Fruit fly (Drosophila melanogaster): ENCODE measurements around the gene CG15337.

Gene CG15337

DNA sequence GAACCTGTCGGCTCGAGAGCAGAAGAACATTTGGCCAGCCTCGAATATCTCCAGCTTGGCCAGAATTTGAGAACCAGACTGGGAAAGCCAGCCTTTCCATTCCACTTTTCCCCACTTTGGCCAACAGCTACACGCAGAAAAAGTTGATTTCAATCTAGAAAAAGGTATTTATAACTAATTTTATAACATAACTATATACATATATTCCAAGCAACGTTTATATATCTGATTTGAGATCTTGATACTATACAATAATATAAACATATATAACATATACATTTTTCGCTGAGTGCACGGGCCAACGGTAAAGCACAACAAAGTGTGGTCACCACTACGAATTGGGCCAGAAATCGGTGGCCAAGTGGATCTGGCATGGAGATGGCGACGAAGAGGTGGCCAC lies 3.6 kb downstream of the CG15337 start:
- TF ChIP-seq cnc (optimal IDR thresholded peaks at IDR 0.05): no peak
- no peak for TF ChIP-seq Clk (GFP tag; optimal IDR thresholded peaks at IDR 0.05)
- TF ChIP-seq pad (GFP tag; optimal IDR thresholded peaks at IDR 0.05): no peak
- TF ChIP-seq Hr96 (GFP tag; optimal IDR thresholded peaks at IDR 0.05): no peak
- no peak for TF ChIP-seq cic (GFP tag; optimal IDR thresholded peaks at IDR 0.05)
- no peak for TF ChIP-seq CG33017 (tag; optimal IDR thresholded peaks at IDR 0.05)
- no peak for TF ChIP-seq tj (GFP tag; optimal IDR thresholded peaks at IDR 0.05)
- no peak for TF ChIP-seq kay (GFP tag; ENCODE audit: borderline replicate concordance)
- no peak for TF ChIP-seq Mnt (GFP tag; optimal IDR thresholded peaks at IDR 0.05)
- no peak for TF ChIP-seq toe (GFP tag; optimal IDR thresholded peaks at IDR 0.05)
- no peak for TF ChIP-seq CG7045 (GFP tag; optimal IDR thresholded peaks at IDR 0.05)
- TF ChIP-seq CG1620 (GFP tag; optimal IDR thresholded peaks at IDR 0.05): no peak
- no peak for TF ChIP-seq Crg-1 (GFP tag; optimal IDR thresholded peaks at IDR 0.05)
- TF ChIP-seq CG14711 (tag; optimal IDR thresholded peaks at IDR 0.05): no peak
- TF ChIP-seq CG11617 (GFP tag; optimal IDR thresholded peaks at IDR 0.05): no peak
- TF ChIP-seq CG5204 (GFP tag; optimal IDR thresholded peaks at IDR 0.05): no peak

DNA sequence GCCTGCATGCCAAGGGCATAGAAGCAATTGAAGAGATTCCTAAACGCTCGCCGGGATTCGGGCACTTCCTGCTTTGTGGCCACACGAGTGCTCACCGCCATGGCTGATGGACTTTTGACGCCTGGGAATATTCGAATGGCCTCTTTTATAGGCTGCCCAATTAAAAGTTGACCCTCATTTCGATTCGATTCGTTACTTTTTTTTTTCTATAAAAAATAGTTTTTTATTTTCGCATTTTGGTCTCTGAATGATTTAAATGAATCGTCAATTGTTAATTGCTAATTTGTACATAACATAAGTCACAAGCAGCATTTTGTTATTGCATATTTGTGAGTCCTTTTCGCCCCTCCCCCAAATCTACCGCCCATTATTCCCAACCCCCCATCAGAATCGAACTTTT lies 5.8 kb downstream of the CG15337 start, which contains the start of gene Or7a:
TSS of gene Or7a (minus strand) at position 101 of the 400 bp plus-strand sequence.
- TF ChIP-seq Crg-1 (GFP tag; optimal IDR thresholded peaks at IDR 0.05): no peak

DNA sequence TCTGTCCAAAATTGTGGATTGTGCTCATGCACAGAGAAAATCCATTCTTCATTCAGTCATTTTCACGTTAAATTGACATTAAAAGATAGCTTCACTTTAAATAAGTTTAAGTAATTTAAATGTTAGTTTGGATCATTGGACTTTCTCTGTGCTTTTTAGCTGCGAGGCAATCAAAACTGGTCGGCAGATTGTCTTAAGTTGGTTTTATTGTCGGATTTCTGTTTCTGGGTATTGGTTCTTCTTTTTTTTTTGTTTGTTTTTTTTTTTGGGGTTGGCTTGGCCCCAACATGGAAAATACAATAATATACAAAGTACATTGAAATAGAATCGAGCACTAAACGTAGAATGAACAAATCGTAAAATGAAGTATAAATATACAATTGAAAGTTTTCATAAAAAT lies 10.3 kb downstream of the CG15337 start, which contains the start of gene CG2278:
TSS of gene CG2278 (minus strand) at position 101 of the 400 bp plus-strand sequence.
- TF ChIP-seq toe (GFP tag; optimal IDR thresholded peaks at IDR 0.05) (no peak), pad (GFP tag; optimal IDR thresholded peaks at IDR 0.05) (no peak), kay (GFP tag; ENCODE audit: borderline replicate concordance) (no peak), CG14711 (tag; optimal IDR thresholded peaks at IDR 0.05) (no peak), tj (GFP tag; optimal IDR thresholded peaks at IDR 0.05) (no peak)

DNA sequence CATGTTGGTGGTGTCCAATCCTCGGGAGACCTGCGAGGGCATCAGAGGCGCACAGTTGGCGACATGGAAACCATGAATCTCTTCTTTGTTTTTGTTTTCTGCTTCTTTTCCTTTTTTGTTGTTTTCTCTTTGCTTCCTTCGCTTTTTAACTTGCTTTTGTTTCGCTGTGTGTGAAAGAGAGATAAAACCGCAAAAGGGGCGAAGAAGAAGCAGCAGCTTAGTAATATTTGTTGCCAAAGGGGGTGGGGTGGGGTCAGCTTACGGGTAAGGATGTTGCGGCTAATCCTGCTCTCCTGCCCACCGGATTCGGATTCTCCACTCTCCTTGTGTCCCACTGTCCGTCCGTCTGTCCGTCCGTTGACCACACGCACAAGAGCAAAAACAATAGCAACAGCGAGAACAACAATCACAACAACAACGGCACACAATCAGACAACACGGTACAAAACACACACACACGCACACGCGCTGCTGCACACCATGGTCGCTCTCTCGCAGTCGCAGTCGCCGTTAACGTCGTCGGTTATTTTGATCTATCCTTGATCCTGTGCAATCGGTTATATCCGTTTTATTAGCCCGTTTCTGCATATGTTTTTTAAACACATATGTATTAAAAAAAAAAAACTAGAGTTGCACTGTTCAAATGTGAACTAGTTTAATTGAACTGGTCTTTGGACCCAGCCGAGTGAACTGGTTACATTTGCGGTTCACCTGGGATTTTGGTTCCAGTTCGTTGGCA lies 16.6 kb downstream of the CG15337 start:
- TF ChIP-seq Mnt (GFP tag; optimal IDR thresholded peaks at IDR 0.05) (peak; percentile 51), CG12768 (GFP tag; optimal IDR thresholded peaks at IDR 0.05) (no peak), CG7101 (tag; optimal IDR thresholded peaks at IDR 0.05) (no peak), tj (GFP tag; optimal IDR thresholded peaks at IDR 0.05) (peak; percentile 29), CG7045 (GFP tag; optimal IDR thresholded peaks at IDR 0.05) (no peak), kay (GFP tag; ENCODE audit: borderline replicate concordance) (no peak), CG1620 (GFP tag; optimal IDR thresholded peaks at IDR 0.05) (no peak), Clk (GFP tag; optimal IDR thresholded peaks at IDR 0.05) (no peak), CG5204 (GFP tag; optimal IDR thresholded peaks at IDR 0.05) (no peak), cic (GFP tag; optimal IDR thresholded peaks at IDR 0.05) (no peak), CG33017 (tag; optimal IDR thresholded peaks at IDR 0.05) (no peak), ovo (GFP tag; optimal IDR thresholded peaks at IDR 0.05) (no peak), pad (GFP tag; optimal IDR thresholded peaks at IDR 0.05) (no peak), CG11617 (GFP tag; optimal IDR thresholded peaks at IDR 0.05) (peak; percentile 19), cnc (optimal IDR thresholded peaks at IDR 0.05) (no peak), toe (GFP tag; optimal IDR thresholded peaks at IDR 0.05) (no peak), Hr96 (GFP tag; optimal IDR thresholded peaks at IDR 0.05) (no peak), CG14711 (tag; optimal IDR thresholded peaks at IDR 0.05) (peak; percentile 80), Crg-1 (GFP tag; optimal IDR thresholded peaks at IDR 0.05) (no peak), bab1 (GFP tag; optimal IDR thresholded peaks at IDR 0.05) (no peak)

- TF ChIP-seq ovo (GFP tag; optimal IDR thresholded peaks at IDR 0.05) (no peak), Crg-1 (GFP tag; optimal IDR thresholded peaks at IDR 0.05) (no peak), CG14711 (tag; optimal IDR thresholded peaks at IDR 0.05) (peak; percentile 38)
Measured at dm6 chrX:8177030-8177349, 17.1 kb downstream of the CG15337 start, which contains the start of gene slpr. Gene slpr, minus strand, starts transcription at chrX:8177185.

DNA sequence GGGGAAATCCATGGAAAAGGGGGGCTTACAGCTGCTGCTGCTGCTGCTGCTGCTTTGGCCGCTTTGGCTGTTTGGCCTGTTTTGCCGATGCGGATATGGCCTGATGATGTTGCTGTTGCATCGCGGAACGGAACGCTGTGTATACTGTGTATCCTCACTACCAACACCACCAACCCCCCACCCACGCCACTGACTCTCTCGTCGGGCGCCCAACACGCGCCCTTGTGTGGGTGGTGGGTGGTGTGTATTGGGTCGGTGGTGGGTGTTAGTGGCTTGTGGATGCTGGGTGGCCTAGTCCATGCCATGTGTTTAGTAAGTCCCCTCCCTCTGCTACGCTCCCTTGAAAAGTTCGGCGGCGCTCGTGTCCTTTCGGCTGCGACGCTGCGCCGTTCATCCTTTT lies 17.9 kb downstream of the CG15337 start:
- TF ChIP-seq pad (GFP tag; optimal IDR thresholded peaks at IDR 0.05) (peak; percentile 17), CG7101 (tag; optimal IDR thresholded peaks at IDR 0.05) (no peak), Crg-1 (GFP tag; optimal IDR thresholded peaks at IDR 0.05) (no peak)

- no peak for TF ChIP-seq cic (GFP tag; optimal IDR thresholded peaks at IDR 0.05)
- no peak for TF ChIP-seq Clk (GFP tag; optimal IDR thresholded peaks at IDR 0.05)
Measured at dm6 chrX:8178165-8178955, 18.5 kb downstream of the CG15337 start, which contains the start of gene sdt. Gene sdt, plus strand, starts transcription at chrX:8178549.
